Worm (Caenorhabditis elegans) whole organism, late embryonic: ENCODE results near the gene pcs-1.

Source experiments
- F13H6.1 ChIP-seq: sonication (generic microtip); optimal IDR thresholded peaks from 2 replicates; lab custom pipeline; 2016; ENCODE audit warnings: missing genetic modification characterization, missing compliant biosample characterization
- K09A11.1 ChIP-seq: sonication (generic microtip); optimal IDR thresholded peaks from 2 replicates; lab custom pipeline; 2017; ENCODE audit warnings: antibody characterized with exemption, mild to moderate bottlenecking, missing genetic modification characterization, missing compliant biosample characterization; ENCODE audit not compliant: insufficient read depth
- T23F11.4 ChIP-seq: fragments of 200-800 bp; sonication (Bioruptor generic); optimal IDR thresholded peaks from 2 replicates; lab custom pipeline; 2018; ENCODE audit warnings: mild to moderate bottlenecking, missing genetic modification characterization, missing compliant biosample characterization
- Y22D7AL.16 ChIP-seq: sonication (generic microtip); optimal IDR thresholded peaks from 2 replicates; lab custom pipeline; 2016; ENCODE audit warnings: missing genetic modification characterization, missing compliant biosample characterization
- ama-1 ChIP-seq: fragments of 150-350 bp; optimal IDR thresholded peaks from 2 replicates; lab custom pipeline; 2014
- ceh-22 ChIP-seq: sonication (generic microtip); optimal IDR thresholded peaks from 2 replicates; lab custom pipeline; 2017; ENCODE audit warnings: missing biosample characterization, missing genetic modification characterization
- ceh-24 ChIP-seq: sonication (generic microtip); optimal IDR thresholded peaks from 2 replicates; lab custom pipeline; 2016; ENCODE audit warnings: mild to moderate bottlenecking, missing genetic modification characterization, missing compliant biosample characterization
- ceh-31 ChIP-seq: sonication (generic microtip); optimal IDR thresholded peaks from 2 replicates; lab custom pipeline; 2016; ENCODE audit warnings: missing genetic modification characterization, missing compliant biosample characterization
- ceh-34 ChIP-seq: sonication (generic microtip); optimal IDR thresholded peaks from 2 replicates; lab custom pipeline; 2016; ENCODE audit warnings: mild to moderate bottlenecking, missing genetic modification characterization, missing compliant biosample characterization
- ceh-6 ChIP-seq: fragments of 200-800 bp; sonication (Bioruptor generic); optimal IDR thresholded peaks from 2 replicates; lab custom pipeline; 2018; ENCODE audit warnings: mild to moderate bottlenecking, missing genetic modification characterization, missing compliant biosample characterization
- che-1 ChIP-seq: sonication (generic microtip); optimal IDR thresholded peaks from 2 replicates; lab custom pipeline; 2016; ENCODE audit warnings: mild to moderate bottlenecking, missing genetic modification characterization, missing compliant biosample characterization
- dve-1 ChIP-seq: sonication (generic microtip); optimal IDR thresholded peaks from 2 replicates; lab custom pipeline; 2017; ENCODE audit warnings: antibody characterized with exemption, mild to moderate bottlenecking, missing genetic modification characterization, missing compliant biosample characterization
- elt-2 ChIP-seq: sonication (generic microtip); optimal IDR thresholded peaks from 2 replicates; lab custom pipeline; 2016; ENCODE audit warnings: missing genetic modification reagents, missing genetic modification characterization, missing compliant biosample characterization
- elt-4 ChIP-seq: sonication (generic microtip); optimal IDR thresholded peaks from 2 replicates; lab custom pipeline; 2016; ENCODE audit warnings: missing genetic modification characterization, missing compliant biosample characterization
- ets-4 ChIP-seq: sonication (generic microtip); optimal IDR thresholded peaks from 2 replicates; lab custom pipeline; 2016; ENCODE audit warnings: missing genetic modification characterization, missing compliant biosample characterization
- hlh-13 ChIP-seq: fragments of 200-800 bp; sonication (Bioruptor generic); optimal IDR thresholded peaks from 2 replicates; lab custom pipeline; 2018; ENCODE audit warnings: mild to moderate bottlenecking, missing genetic modification characterization, missing compliant biosample characterization
- hlh-15 ChIP-seq: sonication (generic microtip); optimal IDR thresholded peaks from 2 replicates; lab custom pipeline; 2016; ENCODE audit warnings: missing genetic modification characterization, missing compliant biosample characterization
- hlh-30 ChIP-seq: sonication (generic microtip); optimal IDR thresholded peaks from 2 replicates; lab custom pipeline; 2017; ENCODE audit warnings: antibody characterized with exemption, missing genetic modification characterization, missing compliant biosample characterization; ENCODE audit not compliant: insufficient read depth
- nhr-11 ChIP-seq: fragments of 150-350 bp; optimal IDR thresholded peaks from 2 replicates; lab custom pipeline; 2014; ENCODE audit warnings: missing biosample characterization, missing genetic modification characterization
- nhr-232 ChIP-seq: sonication (generic microtip); optimal IDR thresholded peaks from 2 replicates; lab custom pipeline; 2016; ENCODE audit warnings: missing genetic modification characterization, missing compliant biosample characterization
- pha-2 ChIP-seq: sonication (generic microtip); optimal IDR thresholded peaks from 2 replicates; lab custom pipeline; 2017; ENCODE audit warnings: mild to moderate bottlenecking, missing genetic modification characterization, missing compliant biosample characterization
- pqm-1 ChIP-seq: sonication (generic microtip); optimal IDR thresholded peaks from 2 replicates; lab custom pipeline; 2016; ENCODE audit warnings: missing genetic modification characterization, missing compliant biosample characterization
- rnt-1 ChIP-seq: sonication (generic microtip); optimal IDR thresholded peaks from 2 replicates; lab custom pipeline; 2016; ENCODE audit warnings: missing genetic modification characterization, missing compliant biosample characterization
- sdc-2 ChIP-seq: sonication (generic microtip); optimal IDR thresholded peaks from 2 replicates; lab custom pipeline; 2016; ENCODE audit warnings: missing genotype, missing genetic modification characterization, missing compliant biosample characterization
- sox-4 ChIP-seq: sonication (generic microtip); optimal IDR thresholded peaks from 2 replicates; lab custom pipeline; 2017; ENCODE audit warnings: mild to moderate bottlenecking, missing genetic modification characterization, inconsistent platforms, missing compliant biosample characterization
- syd-9 ChIP-seq: sonication (generic microtip); optimal IDR thresholded peaks from 2 replicates; lab custom pipeline; 2016; ENCODE audit warnings: mild to moderate bottlenecking, missing genetic modification characterization, moderate library complexity, missing compliant biosample characterization
- tbx-2 ChIP-seq: sonication (generic microtip); optimal IDR thresholded peaks from 2 replicates; lab custom pipeline; 2016; ENCODE audit warnings: missing genetic modification characterization, missing compliant biosample characterization
- tbx-7 ChIP-seq: sonication (generic microtip); optimal IDR thresholded peaks from 2 replicates; lab custom pipeline; 2016; ENCODE audit warnings: missing genotype, missing genetic modification characterization, missing compliant biosample characterization
- ttx-3 ChIP-seq: sonication (generic microtip); optimal IDR thresholded peaks from 2 replicates; lab custom pipeline; 2016; ENCODE audit warnings: missing genetic modification reagents, missing genetic modification characterization, missing compliant biosample characterization
- unc-42 ChIP-seq: sonication (generic microtip); optimal IDR thresholded peaks from 2 replicates; lab custom pipeline; 2016; ENCODE audit warnings: missing genotype, missing genetic modification characterization, missing compliant biosample characterization

Gene pcs-1

ce11 chrII:11534429-11535099 is 43.0 kb downstream of the pcs-1 start, which contains the start of gene Y62F5A.12 (continued):
- TF ChIP-seq elt-4 (tag; lab: Kevin White, UChicago) (peak; percentile 79), hlh-13 (GFP tag; lab: Kevin White, UChicago) (peak; percentile 72), sdc-2 (tag; lab: Kevin White, UChicago) (peak; percentile 9), unc-42 (tag; lab: Kevin White, UChicago) (peak; percentile 88), Y22D7AL.16 (tag; lab: Kevin White, UChicago) (peak; percentile 5), pha-2 (tag; lab: Kevin White, UChicago) (peak; percentile 49), ceh-34 (tag; lab: Kevin White, UChicago) (peak; percentile 95), che-1 (tag; lab: Kevin White, UChicago) (peak; percentile 21), tbx-2 (tag; lab: Kevin White, UChicago) (peak; percentile 99), ceh-31 (tag; lab: Kevin White, UChicago) (peak; percentile 100)

- TF ChIP-seq dve-1 (tag; lab: Kevin White, UChicago) (no peak), hlh-15 (tag; lab: Kevin White, UChicago) (no peak), T23F11.4 (GFP tag; lab: Kevin White, UChicago) (no peak), ttx-3 (tag; lab: Kevin White, UChicago) (no peak), syd-9 (tag; lab: Kevin White, UChicago) (no peak)
- TF ChIP-seq, all 69 proteins: peak for 0
These were observed 43.8 kb downstream of the pcs-1 start, which contains the start of gene mdt-8 for ce11 chrII:11533716-11534115. TSS of gene mdt-8 (minus strand) at chrII:11533816.

ce11 chrII:11526954-11527353 is 50.6 kb downstream of the pcs-1 start, which contains the start of gene age-1:
TSS of gene age-1 (minus strand) at chrII:11527054.
- no peak for TF ChIP-seq ceh-6 (GFP tag; lab: Kevin White, UChicago)
- no peak for TF ChIP-seq sox-4 (tag; lab: Kevin White, UChicago)
- no peak for TF ChIP-seq ttx-3 (tag; lab: Kevin White, UChicago)
- no peak for TF ChIP-seq nhr-232
- no peak for TF ChIP-seq ceh-22 (tag; lab: Kevin White, UChicago)
- TF ChIP-seq hlh-30: no peak
- TF ChIP-seq elt-2 (tag; lab: Kevin White, UChicago): no peak
- TF ChIP-seq rnt-1 (tag; lab: Kevin White, UChicago): no peak
- TF ChIP-seq nhr-11 (tag; lab: Kevin White, UChicago): no peak
- no peak for TF ChIP-seq tbx-7
- TF ChIP-seq pqm-1 (tag; lab: Kevin White, UChicago): no peak
- TF ChIP-seq ama-1 (lab: Kevin White, UChicago): no peak
- TF ChIP-seq F13H6.1 (tag; lab: Kevin White, UChicago): no peak
- TF ChIP-seq ets-4 (tag; lab: Kevin White, UChicago): no peak
- no peak for TF ChIP-seq K09A11.1 (tag; lab: Kevin White, UChicago)
- no peak for TF ChIP-seq ceh-24
